Worm (Caenorhabditis elegans) whole organism, midembryonic: ENCODE results near the gene dach-1.

Source experiments
- T22C8.4 ChIP-seq: fragments of 200-800 bp; sonication (Bioruptor generic); IDR thresholded peaks from 2 replicates; pipeline ENCODE4 v1.3.6; 2022; ENCODE audit warnings: missing genetic modification characterization, missing compliant biosample characterization
- cog-1 ChIP-seq: sonication (generic microtip); optimal IDR thresholded peaks from 2 replicates; lab custom pipeline; 2016; ENCODE audit warnings: missing genetic modification characterization, missing compliant biosample characterization
- flt-1 ChIP-seq: fragments of 200-800 bp; sonication (Bioruptor generic); IDR thresholded peaks from 2 replicates; pipeline ENCODE4 v1.3.6; 2022; ENCODE audit warnings: missing genetic modification characterization, missing compliant biosample characterization
- klf-2 ChIP-seq: fragments of 200-800 bp; sonication (Bioruptor generic); conservative IDR thresholded peaks from 2 replicates; pipeline ENCODE4 v1.3.6; 2022; ENCODE audit warnings: missing genetic modification reagents, missing genetic modification characterization, missing compliant biosample characterization
- med-1 ChIP-seq: sonication (generic microtip); optimal IDR thresholded peaks from 2 replicates; lab custom pipeline; 2017; ENCODE audit warnings: missing genetic modification characterization, mild to moderate bottlenecking, missing compliant biosample characterization, antibody characterized with exemption, missing genetic modification reagents; ENCODE audit not compliant: insufficient read depth
- ref-1 ChIP-seq: fragments of 200-800 bp; sonication (Bioruptor generic); conservative IDR thresholded peaks from 2 replicates; pipeline ENCODE4 v1.3.6; 2022; ENCODE audit warnings: missing genetic modification reagents, missing genetic modification characterization, missing compliant biosample characterization
- tab-1 ChIP-seq: fragments of 200-800 bp; sonication (Bioruptor generic); IDR thresholded peaks from 2 replicates; pipeline ENCODE4 v1.3.6; 2022; ENCODE audit warnings: missing genetic modification characterization, missing compliant biosample characterization
- ztf-23 ChIP-seq: fragments of 200-800 bp; sonication (Bioruptor generic); IDR thresholded peaks from 2 replicates; pipeline ENCODE4 v1.3.6; 2022; ENCODE audit warnings: missing genetic modification reagents, missing genetic modification characterization, missing compliant biosample characterization
- ztf-29 ChIP-seq: fragments of 200-800 bp; sonication (Bioruptor generic); IDR thresholded peaks from 2 replicates; pipeline ENCODE4 v1.3.6; 2022; ENCODE audit warnings: missing genetic modification reagents, missing genetic modification characterization, missing compliant biosample characterization

Gene dach-1

DNA sequence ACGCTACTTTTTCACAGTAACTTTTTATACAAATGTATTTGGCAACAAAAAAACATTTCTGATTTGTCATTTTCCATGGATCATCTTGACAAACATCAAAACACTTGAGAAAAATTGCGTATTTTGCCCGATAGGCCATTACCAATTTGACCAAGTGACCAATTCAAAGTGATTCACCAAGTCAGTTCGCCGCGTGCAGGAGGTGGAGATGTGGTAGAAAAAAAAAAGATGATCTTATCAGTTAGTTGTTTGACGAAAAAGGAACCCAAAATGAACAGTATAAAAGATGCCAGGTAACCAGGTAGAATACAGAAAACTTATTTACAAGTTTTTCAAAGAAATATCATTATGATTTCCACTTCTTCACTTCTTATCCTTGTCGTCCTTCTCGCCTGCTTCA is 39.2 kb downstream of the dach-1 start, which contains the start of gene nlp-27:
Gene nlp-27 (plus strand): TSS at position 309 of the 400 bp plus-strand sequence.
- TF ChIP-seq ref-1 (no peak), cog-1 (tag; lab: Kevin White, UChicago) (no peak), ztf-29 (GFP tag; lab: Robert Waterston, UW) (no peak), med-1 (no peak), flt-1 (GFP tag; lab: Robert Waterston, UW) (no peak), klf-2 (GFP tag; lab: Robert Waterston, UW) (no peak), ztf-23 (GFP tag; lab: Robert Waterston, UW) (no peak), T22C8.4 (GFP tag; lab: Robert Waterston, UW) (no peak), tab-1 (GFP tag; lab: Robert Waterston, UW) (no peak)

DNA sequence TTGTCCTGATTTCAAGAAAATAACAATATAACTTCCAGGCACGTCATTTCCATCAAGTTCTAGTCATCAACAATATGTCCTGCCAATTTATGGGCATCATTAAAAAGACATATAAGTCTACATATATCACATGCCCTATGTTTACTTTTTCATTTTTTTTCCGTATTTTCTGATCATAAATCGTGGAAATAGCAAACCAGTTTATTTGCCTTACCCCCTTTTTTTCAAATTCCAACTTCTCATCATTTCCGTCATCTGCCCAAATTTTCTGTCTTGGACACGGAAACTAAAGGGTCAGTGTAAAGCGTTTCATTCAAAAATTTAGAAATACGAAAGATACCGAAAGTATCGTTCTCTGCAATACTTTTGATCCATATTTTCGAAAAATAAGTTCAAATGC is 42.5 kb downstream of the dach-1 start:
- TF ChIP-seq med-1 (no peak), ztf-29 (GFP tag; lab: Robert Waterston, UW) (no peak), ref-1 (no peak), ztf-23 (GFP tag; lab: Robert Waterston, UW) (no peak), flt-1 (GFP tag; lab: Robert Waterston, UW) (no peak), cog-1 (tag; lab: Kevin White, UChicago) (no peak), klf-2 (GFP tag; lab: Robert Waterston, UW) (no peak), T22C8.4 (GFP tag; lab: Robert Waterston, UW) (no peak), tab-1 (GFP tag; lab: Robert Waterston, UW) (no peak)

DNA sequence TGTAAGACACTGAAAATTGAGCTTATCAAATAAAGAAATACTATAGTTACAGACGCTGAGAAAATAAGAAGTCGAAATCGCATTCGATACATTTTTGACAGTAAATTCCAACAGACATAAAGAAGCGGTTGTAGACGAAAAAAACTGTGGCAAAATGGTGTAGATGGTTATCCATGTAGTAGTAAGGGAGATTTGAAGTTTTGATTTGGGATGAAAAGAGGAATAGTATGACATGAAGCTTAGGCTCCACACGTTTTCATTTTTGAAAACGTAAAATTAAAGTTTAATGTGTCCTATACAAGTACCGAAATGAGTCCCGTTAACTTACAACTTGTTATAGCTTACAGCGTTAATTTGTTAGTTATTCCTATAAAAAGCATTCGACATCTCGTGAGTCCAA is 44.2 kb downstream of the dach-1 start, which contains the start of gene K09D9.9:
Gene K09D9.9 (minus strand): TSS at position 101 of the 400 bp plus-strand sequence.
- TF ChIP-seq T22C8.4 (GFP tag; lab: Robert Waterston, UW) (no peak), med-1 (no peak), ztf-23 (GFP tag; lab: Robert Waterston, UW) (no peak), tab-1 (GFP tag; lab: Robert Waterston, UW) (no peak)

DNA sequence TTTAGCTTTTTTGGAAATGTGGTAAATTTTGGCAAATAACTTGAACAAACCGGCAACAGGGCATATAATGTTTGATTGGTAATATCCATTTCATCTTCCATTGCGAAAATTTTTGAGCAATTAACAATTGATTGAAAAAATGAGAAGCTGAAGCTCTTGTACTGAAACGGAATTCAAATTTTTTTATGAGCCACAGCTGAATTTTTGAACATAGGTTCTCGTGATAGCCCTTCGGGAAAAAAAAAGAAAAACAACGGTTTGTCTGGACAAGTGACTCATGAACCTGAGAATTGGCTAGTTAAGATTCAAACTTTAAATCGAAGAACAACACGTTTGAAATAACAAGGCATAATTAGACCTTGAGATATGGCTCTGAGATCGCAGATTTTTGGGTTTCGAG is 46.0 kb downstream of the dach-1 start, which contains the start of gene srx-62:
Gene srx-62 (minus strand): TSS at position 101 of the 400 bp plus-strand sequence.
- TF ChIP-seq klf-2 (GFP tag; lab: Robert Waterston, UW) (no peak), T22C8.4 (GFP tag; lab: Robert Waterston, UW) (no peak), ref-1 (no peak), ztf-29 (GFP tag; lab: Robert Waterston, UW) (no peak), ztf-23 (GFP tag; lab: Robert Waterston, UW) (no peak)
